Worm (Caenorhabditis elegans) whole organism, young adult: Measurements from ENCODE around the gene smk-1.

Experiments used
- F55B11.4 ChIP-seq: sonication (generic microtip); optimal IDR thresholded peaks from 2 replicates; lab custom pipeline; 2016; ENCODE audit warnings: missing compliant biosample characterization, missing genetic modification characterization, borderline replicate concordance; ENCODE audit not compliant: insufficient read depth
- Y56A3A.18 ChIP-seq: fragments of 200-800 bp; sonication (Bioruptor generic); IDR thresholded peaks from 2 replicates; pipeline ENCODE4 v1.3.6; 2022; ENCODE audit warnings: missing genetic modification reagents, missing genetic modification characterization, missing compliant biosample characterization
- ZK185.1 ChIP-seq: sonication (generic microtip); optimal IDR thresholded peaks from 2 replicates; lab custom pipeline; 2016; ENCODE audit warnings: mild to moderate bottlenecking, missing genetic modification characterization, missing compliant biosample characterization; ENCODE audit not compliant: poor library complexity, severe bottlenecking
- ama-1 ChIP-seq, 3 experiments: fragments of 150-350 bp in 1 of 3; sonication (generic microtip) in 2 of 3; optimal IDR thresholded peaks; 2 replicates each; lab custom pipeline; 2014 to 2018; ENCODE audit warnings: missing biosample characterization in 2 of 3, missing genetic modification characterization in 2 of 3, missing genetic modification reagents in 2 of 3
- bed-2 ChIP-seq: fragments of 200-800 bp; sonication (Bioruptor generic); IDR thresholded peaks from 2 replicates; pipeline ENCODE4 v1.3.6; 2022; ENCODE audit warnings: missing genetic modification reagents, missing genetic modification characterization, missing compliant biosample characterization
- dpl-1 ChIP-seq: fragments of 150-350 bp; optimal IDR thresholded peaks from 2 replicates; lab custom pipeline; 2014; ENCODE audit warnings: missing biosample characterization, missing genetic modification reagents, missing genetic modification characterization
- lin-26 ChIP-seq: fragments of 200-800 bp; sonication (Bioruptor generic); IDR thresholded peaks from 2 replicates; pipeline ENCODE4 v1.3.6; 2022; ENCODE audit warnings: missing genetic modification reagents, missing genetic modification characterization, missing compliant biosample characterization
- nfyb-1 ChIP-seq: fragments of 200-800 bp; sonication (Bioruptor generic); IDR thresholded peaks from 2 replicates; pipeline ENCODE4 v1.3.6; 2022; ENCODE audit warnings: missing genetic modification reagents, missing genetic modification characterization, missing compliant biosample characterization
- pha-4 ChIP-seq: fragments of 150-350 bp; sonication (generic microtip); optimal IDR thresholded peaks from 2 replicates; lab custom pipeline; 2014; ENCODE audit warnings: missing biosample characterization, missing genetic modification reagents, missing genetic modification characterization
- snpc-1.3 ChIP-seq: sonication (generic microtip); optimal IDR thresholded peaks from 2 replicates; lab custom pipeline; 2017; ENCODE audit warnings: missing genetic modification characterization, mild to moderate bottlenecking, missing compliant biosample characterization, antibody characterized with exemption, moderate library complexity, missing genotype, missing genetic modification reagents; ENCODE audit not compliant: insufficient read depth
- unc-62 ChIP-seq: fragments of 150-350 bp; optimal IDR thresholded peaks from 2 replicates; lab custom pipeline; 2014; ENCODE audit warnings: missing biosample characterization, missing genetic modification reagents, missing genetic modification characterization
- ztf-28 ChIP-seq: fragments of 200-800 bp; sonication (Bioruptor generic); IDR thresholded peaks from 2 replicates; pipeline ENCODE4 v1.3.6; 2022; ENCODE audit warnings: missing genetic modification reagents, missing genetic modification characterization, missing compliant biosample characterization
- ztf-6 ChIP-seq: fragments of 200-800 bp; sonication (Bioruptor generic); IDR thresholded peaks from 2 replicates; pipeline ENCODE4 v1.3.6; 2022; ENCODE audit warnings: missing genetic modification reagents, missing genetic modification characterization, missing compliant biosample characterization

DNA sequence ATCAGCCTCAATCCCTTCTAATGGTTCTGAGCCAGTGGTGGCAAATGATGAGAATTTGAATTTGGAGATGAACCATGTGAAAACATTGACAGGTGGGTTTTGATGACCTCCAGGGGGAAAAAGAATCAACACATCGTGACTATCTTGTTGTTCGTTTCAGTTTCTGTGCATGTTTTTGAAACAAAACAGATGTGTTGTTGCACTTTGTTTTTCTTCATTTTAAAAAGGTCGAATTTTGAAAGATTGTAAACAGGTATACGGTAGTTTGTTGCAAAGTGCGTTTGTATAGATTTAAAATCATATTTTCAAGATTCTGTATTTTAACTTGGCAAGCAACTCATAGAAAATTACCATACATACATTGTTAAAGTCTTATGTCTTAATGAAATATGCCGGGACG, 42.8 kb downstream of the smk-1 start:
- TF ChIP-seq bed-2 (GFP tag; lab: Robert Waterston, UW) (no peak), ztf-28 (GFP tag; lab: Robert Waterston, UW) (no peak), dpl-1 (GFP tag; lab: Kevin White, UChicago) (no peak), snpc-1.3 (tag; lab: Kevin White, UChicago) (no peak), ztf-6 (GFP tag; lab: Robert Waterston, UW) (no peak), lin-26 (GFP tag; lab: Robert Waterston, UW) (no peak), unc-62 (GFP tag; lab: Kevin White, UChicago) (no peak), pha-4 (tag; lab: Kevin White, UChicago) (no peak), ama-1 (optimal IDR thresholded peaks at IDR 0.05; lab: Kevin White, UChicago) (no peak), ama-1 (GFP tag; optimal IDR thresholded peaks at IDR 0.05; lab: Kevin White, UChicago) (no peak), Y56A3A.18 (no peak), ZK185.1 (tag; lab: Kevin White, UChicago) (no peak), F55B11.4 (tag; lab: Kevin White, UChicago) (no peak), nfyb-1 (GFP tag; lab: Robert Waterston, UW) (no peak)
